Worm (Caenorhabditis elegans): ENCODE results near the gene fbxa-48.
"Not testable (repeated sequence)": the region's sequence is repeated elsewhere in the genome, so short reads cannot be mapped to it uniquely, and the experiment has no call there.

Gene fbxa-48

DNA sequence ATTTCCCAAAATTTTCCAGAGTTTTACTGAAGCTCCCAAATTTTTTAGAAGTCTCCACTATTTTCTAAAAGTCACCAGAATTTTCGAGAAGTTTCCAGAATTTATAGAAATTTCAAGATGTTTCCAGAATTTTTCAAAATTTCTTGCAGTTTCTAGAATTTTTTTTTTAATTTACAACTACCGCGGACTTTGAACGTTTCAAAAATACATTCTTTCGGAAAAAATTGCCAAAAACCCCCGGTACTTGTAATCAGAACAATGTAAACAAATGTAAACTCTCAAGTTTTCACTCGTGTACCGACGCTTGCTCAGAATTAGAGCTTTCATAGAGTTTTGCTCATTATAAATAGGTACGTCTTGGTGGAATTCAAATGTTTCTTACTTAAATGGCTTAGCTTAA is 757 bp upstream of the fbxa-48 start, which contains the start of gene fbxa-39:
TSS of gene fbxa-39 (plus strand) at position 301 of the 400 bp plus-strand sequence.
- TF ChIP-seq lin-39 (tag; optimal IDR thresholded peaks at IDR 0.05) (no peak), nhr-10 (tag; optimal IDR thresholded peaks at IDR 0.05) (no peak), nhr-77 (tag; optimal IDR thresholded peaks at IDR 0.05) (no peak)

ce11 chrIII:2265986-2266701 is 5.8 kb downstream of the fbxa-48 start, which contains the start of gene fbxa-9:
TSS of gene fbxa-9 (plus strand) at chrIII:2266651.
- TF ChIP-seq nhr-25 (tag; optimal IDR thresholded peaks at IDR 0.05) (no peak), fos-1 (tag; optimal IDR thresholded peaks at IDR 0.05) (peak; percentile 58)

ce11 chrIII:2262942-2263341 is 9.0 kb downstream of the fbxa-48 start, which contains the start of gene Y54F10BM.6:
TSS of gene Y54F10BM.6 (plus strand) at chrIII:2263242.
- TF ChIP-seq lin-13 (GFP tag; optimal IDR thresholded peaks at IDR 0.05) (no peak), elt-1 (tag; optimal IDR thresholded peaks at IDR 0.05) (no peak), unc-39 (tag; optimal IDR thresholded peaks at IDR 0.05) (no peak), mbf-1 (tag; optimal IDR thresholded peaks at IDR 0.05) (no peak), blmp-1 (tag; optimal IDR thresholded peaks at IDR 0.05; ENCODE audit: insufficient read depth) (no peak), fos-1 (tag; optimal IDR thresholded peaks at IDR 0.05) (no peak), mab-5 (tag; optimal IDR thresholded peaks at IDR 0.05) (no peak), sma-9 (GFP tag; optimal IDR thresholded peaks at IDR 0.05) (no peak), sma-9 (tag; optimal IDR thresholded peaks at IDR 0.05) (no peak), sem-4 (tag; optimal IDR thresholded peaks at IDR 0.05) (no peak), sma-3 (GFP tag; optimal IDR thresholded peaks at IDR 0.05) (no peak), snpc-4 (tag; optimal IDR thresholded peaks at IDR 0.05) (no peak), skn-1 (tag; optimal IDR thresholded peaks at IDR 0.05) (no peak), nhr-237 (tag; optimal IDR thresholded peaks at IDR 0.05) (no peak), nhr-23 (tag; optimal IDR thresholded peaks at IDR 0.05) (no peak), mdl-1 (tag; optimal IDR thresholded peaks at IDR 0.05) (no peak), nhr-10 (tag; optimal IDR thresholded peaks at IDR 0.05) (no peak)

DNA sequence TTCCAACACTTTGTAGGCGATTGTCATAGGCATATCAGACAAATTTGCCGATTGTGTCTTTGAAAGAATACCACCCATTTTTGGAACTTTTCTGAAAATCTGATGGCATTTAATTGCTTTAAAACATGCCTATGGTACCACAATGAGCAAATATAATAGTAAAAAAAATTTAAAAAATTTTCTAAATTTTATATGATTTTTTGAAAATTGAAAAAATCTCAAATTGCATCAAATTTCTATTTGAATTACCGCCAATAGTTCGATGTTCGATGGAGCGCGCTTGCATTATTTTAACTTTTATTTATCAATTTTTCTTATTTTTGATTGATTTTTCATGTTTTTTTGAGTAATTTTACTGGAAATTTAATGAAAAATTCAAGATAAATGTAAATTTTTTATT is 10.6 kb downstream of the fbxa-48 start, which contains the start of gene fbxa-42:
TSS of gene fbxa-42 (minus strand) at position 101 of the 400 bp plus-strand sequence.
- not testable (repeated sequence) for TF ChIP-seq nhr-129, nhr-21, nhr-10 (tag; optimal IDR thresholded peaks at IDR 0.05)

ce11 chrIII:2259329-2259728 is 12.6 kb downstream of the fbxa-48 start:
- TF ChIP-seq lin-39 (tag; optimal IDR thresholded peaks at IDR 0.05) (no peak), nhr-237 (tag; optimal IDR thresholded peaks at IDR 0.05) (no peak), snpc-4 (tag; optimal IDR thresholded peaks at IDR 0.05) (no peak), fos-1 (tag; optimal IDR thresholded peaks at IDR 0.05) (no peak), unc-62 (GFP tag; optimal IDR thresholded peaks at IDR 0.05) (no peak), mab-5 (tag; optimal IDR thresholded peaks at IDR 0.05) (no peak), F13H6.1 (tag; optimal IDR thresholded peaks at IDR 0.05) (no peak), dmd-4 (tag; optimal IDR thresholded peaks at IDR 0.05) (no peak), nhr-77 (tag; optimal IDR thresholded peaks at IDR 0.05) (no peak)

- TF ChIP-seq ZK546.5 (tag; optimal IDR thresholded peaks at IDR 0.05) (no peak), nhr-23 (tag; optimal IDR thresholded peaks at IDR 0.05) (no peak), fos-1 (tag; optimal IDR thresholded peaks at IDR 0.05) (no peak), nhr-6 (tag; optimal IDR thresholded peaks at IDR 0.05) (no peak), crh-2 (tag; optimal IDR thresholded peaks at IDR 0.05) (no peak), unc-39 (tag; optimal IDR thresholded peaks at IDR 0.05) (no peak), Y55F3AM.14 (GFP tag; optimal IDR thresholded peaks at IDR 0.05) (no peak), nhr-25 (tag; optimal IDR thresholded peaks at IDR 0.05) (no peak), nhr-77 (tag; optimal IDR thresholded peaks at IDR 0.05) (no peak), lin-11 (tag; optimal IDR thresholded peaks at IDR 0.05) (no peak), egl-27 (tag; optimal IDR thresholded peaks at IDR 0.05) (no peak), mdl-1 (tag; optimal IDR thresholded peaks at IDR 0.05) (no peak), sem-4 (tag; optimal IDR thresholded peaks at IDR 0.05) (no peak), lin-13 (GFP tag; optimal IDR thresholded peaks at IDR 0.05) (no peak), ztf-4 (tag; optimal IDR thresholded peaks at IDR 0.05) (no peak), snpc-4 (tag; optimal IDR thresholded peaks at IDR 0.05) (no peak), ama-1 (optimal IDR thresholded peaks at IDR 0.05) (no peak)
These were observed 13.1 kb downstream of the fbxa-48 start, which contains the start of gene fbxa-43 for ce11 chrIII:2258863-2259262. TSS of gene fbxa-43 (minus strand) at chrIII:2258963.

All from whole organism, L2 larva.